Worm (Caenorhabditis elegans) whole organism, midembryonic: Measurements from ENCODE around the gene copd-1.

Experiments
- T22C8.4 ChIP-seq: fragments of 200-800 bp; sonication (Bioruptor generic); IDR thresholded peaks from 2 replicates; pipeline ENCODE4 v1.3.6; 2022; ENCODE audit warnings: missing genetic modification characterization, missing compliant biosample characterization
- cog-1 ChIP-seq: sonication (generic microtip); optimal IDR thresholded peaks from 2 replicates; lab custom pipeline; 2016; ENCODE audit warnings: missing genetic modification characterization, missing compliant biosample characterization
- flt-1 ChIP-seq: fragments of 200-800 bp; sonication (Bioruptor generic); IDR thresholded peaks from 2 replicates; pipeline ENCODE4 v1.3.6; 2022; ENCODE audit warnings: missing genetic modification characterization, missing compliant biosample characterization
- klf-2 ChIP-seq: fragments of 200-800 bp; sonication (Bioruptor generic); conservative IDR thresholded peaks from 2 replicates; pipeline ENCODE4 v1.3.6; 2022; ENCODE audit warnings: missing genetic modification reagents, missing genetic modification characterization, missing compliant biosample characterization
- med-1 ChIP-seq: sonication (generic microtip); optimal IDR thresholded peaks from 2 replicates; lab custom pipeline; 2017; ENCODE audit warnings: missing genetic modification characterization, mild to moderate bottlenecking, missing compliant biosample characterization, antibody characterized with exemption, missing genetic modification reagents; ENCODE audit not compliant: insufficient read depth
- ref-1 ChIP-seq: fragments of 200-800 bp; sonication (Bioruptor generic); conservative IDR thresholded peaks from 2 replicates; pipeline ENCODE4 v1.3.6; 2022; ENCODE audit warnings: missing genetic modification reagents, missing genetic modification characterization, missing compliant biosample characterization
- tab-1 ChIP-seq: fragments of 200-800 bp; sonication (Bioruptor generic); IDR thresholded peaks from 2 replicates; pipeline ENCODE4 v1.3.6; 2022; ENCODE audit warnings: missing genetic modification characterization, missing compliant biosample characterization
- ztf-23 ChIP-seq: fragments of 200-800 bp; sonication (Bioruptor generic); IDR thresholded peaks from 2 replicates; pipeline ENCODE4 v1.3.6; 2022; ENCODE audit warnings: missing genetic modification reagents, missing genetic modification characterization, missing compliant biosample characterization
- ztf-29 ChIP-seq: fragments of 200-800 bp; sonication (Bioruptor generic); IDR thresholded peaks from 2 replicates; pipeline ENCODE4 v1.3.6; 2022; ENCODE audit warnings: missing genetic modification reagents, missing genetic modification characterization, missing compliant biosample characterization

Gene copd-1

ce11 chrIII:6605442-6605992 is 19.3 kb downstream of the copd-1 start:
- TF ChIP-seq ref-1 (GFP tag; lab: Robert Waterston, UW): no peak
- no peak for TF ChIP-seq cog-1
- TF ChIP-seq flt-1: no peak
- no peak for TF ChIP-seq ztf-23
- TF ChIP-seq ztf-29 (GFP tag; lab: Robert Waterston, UW): no peak
- TF ChIP-seq klf-2: no peak
- TF ChIP-seq tab-1 (GFP tag; lab: Robert Waterston, UW): no peak
- no peak for TF ChIP-seq med-1
- TF ChIP-seq T22C8.4: no peak

DNA sequence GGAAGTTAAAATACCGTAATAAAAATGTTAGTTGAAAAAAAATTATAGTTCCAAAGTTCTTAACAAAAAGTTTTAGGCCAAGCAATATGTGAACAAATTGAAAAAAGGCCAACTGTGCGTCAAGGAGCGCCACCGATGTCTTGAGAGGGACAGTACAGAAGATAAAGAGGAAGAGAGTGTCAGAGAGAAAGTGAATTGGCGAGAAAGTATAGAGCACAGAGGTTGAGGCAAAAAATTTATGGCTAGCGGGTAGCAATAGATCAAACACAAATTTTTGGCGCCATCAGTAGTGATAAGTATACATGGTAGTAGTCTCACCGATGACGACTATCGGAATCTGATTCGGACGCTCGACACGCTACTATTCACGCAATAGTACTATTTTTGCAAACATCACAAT is 20.5 kb downstream of the copd-1 start:
- TF ChIP-seq med-1: no peak
- no peak for TF ChIP-seq ztf-23
- TF ChIP-seq tab-1 (GFP tag; lab: Robert Waterston, UW): no peak
- TF ChIP-seq T22C8.4: no peak
- TF ChIP-seq ref-1 (GFP tag; lab: Robert Waterston, UW): no peak
- TF ChIP-seq klf-2: no peak
- TF ChIP-seq ztf-29 (GFP tag; lab: Robert Waterston, UW): no peak
- TF ChIP-seq flt-1: no peak
- TF ChIP-seq cog-1: no peak

ce11 chrIII:6603185-6603584 is 21.6 kb downstream of the copd-1 start:
- TF ChIP-seq tab-1 (GFP tag; lab: Robert Waterston, UW) (no peak), med-1 (no peak), ref-1 (GFP tag; lab: Robert Waterston, UW) (no peak), flt-1 (no peak), ztf-23 (no peak), klf-2 (no peak), T22C8.4 (no peak), ztf-29 (GFP tag; lab: Robert Waterston, UW) (no peak), cog-1 (no peak)

DNA sequence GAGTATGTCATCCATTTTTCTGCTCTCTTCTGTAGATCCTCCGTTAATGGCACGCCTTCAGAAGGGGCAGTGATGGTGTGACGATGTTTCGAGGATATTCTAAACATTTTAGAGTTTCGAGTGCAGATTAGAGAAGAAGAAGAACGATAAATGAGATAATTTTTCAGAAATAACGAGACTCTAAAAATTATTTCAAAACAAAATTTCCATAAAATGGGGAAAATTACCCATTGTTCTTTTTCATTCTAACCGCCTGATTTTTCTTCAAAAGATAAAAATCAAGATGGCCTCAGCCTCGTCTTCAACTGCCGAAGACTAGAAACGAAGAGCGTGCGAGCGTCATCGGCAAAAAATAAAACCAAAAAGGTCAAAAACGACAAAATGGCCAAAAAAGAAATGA is 23.7 kb downstream of the copd-1 start, which contains the start of gene let-765:
Gene let-765, minus strand, starts transcription at position 101 of the 400 bp plus-strand sequence.
- TF ChIP-seq cog-1 (no peak), ref-1 (GFP tag; lab: Robert Waterston, UW) (no peak), ztf-23 (no peak), ztf-29 (GFP tag; lab: Robert Waterston, UW) (no peak), T22C8.4 (no peak), klf-2 (no peak), flt-1 (no peak), tab-1 (GFP tag; lab: Robert Waterston, UW) (no peak), med-1 (no peak)

ce11 chrIII:6594069-6594468 is 30.7 kb downstream of the copd-1 start:
- TF ChIP-seq flt-1 (no peak), ref-1 (GFP tag; lab: Robert Waterston, UW) (no peak), med-1 (no peak), klf-2 (no peak), ztf-23 (no peak), T22C8.4 (no peak), tab-1 (GFP tag; lab: Robert Waterston, UW) (no peak), cog-1 (no peak)

DNA sequence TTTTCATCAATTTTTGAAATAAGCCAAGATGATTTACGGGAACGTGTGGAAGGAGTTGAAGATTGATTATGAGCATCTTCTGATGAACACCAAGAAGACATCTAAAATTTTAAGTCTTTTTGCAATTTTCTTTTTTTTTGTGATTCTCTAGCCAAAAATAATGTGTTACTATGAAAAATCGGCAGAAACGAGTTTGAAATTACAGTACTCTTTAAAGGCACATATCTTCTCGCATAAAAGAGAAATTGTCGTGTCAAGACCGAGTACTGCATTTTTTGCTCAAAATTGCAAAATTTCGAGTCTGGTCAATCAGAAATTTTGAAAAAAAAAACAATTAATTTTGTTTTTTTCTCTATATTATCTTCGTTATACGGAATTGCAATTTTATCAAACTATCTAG is 32.7 kb downstream of the copd-1 start, which contains the start of gene F20H11.1:
Gene F20H11.1, minus strand, starts transcription at position 101 of the 400 bp plus-strand sequence.
- TF ChIP-seq flt-1: no peak
- no peak for TF ChIP-seq ztf-23
- no peak for TF ChIP-seq med-1
- no peak for TF ChIP-seq ref-1 (GFP tag; lab: Robert Waterston, UW)
- no peak for TF ChIP-seq tab-1 (GFP tag; lab: Robert Waterston, UW)
- no peak for TF ChIP-seq cog-1
- TF ChIP-seq klf-2: no peak
- no peak for TF ChIP-seq ztf-29 (GFP tag; lab: Robert Waterston, UW)
- TF ChIP-seq T22C8.4: no peak

DNA sequence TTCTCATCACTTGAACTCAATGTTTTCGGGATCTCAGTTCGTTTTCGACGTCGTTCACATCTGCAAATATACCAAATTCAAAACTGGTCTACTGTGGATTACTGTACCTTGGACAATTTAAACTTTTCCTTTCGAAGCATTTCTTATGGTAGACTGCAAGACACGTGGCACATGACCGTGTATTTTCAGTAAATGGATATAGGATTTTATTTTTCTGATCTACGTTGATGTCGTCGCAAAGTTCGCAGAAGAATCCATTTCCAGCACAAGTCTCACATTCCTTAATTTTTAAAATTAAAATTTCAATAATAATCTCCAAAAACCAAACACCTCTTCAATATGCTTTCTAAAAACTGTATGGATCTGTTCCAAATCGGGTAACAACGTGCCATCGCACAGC is 35.3 kb downstream of the copd-1 start:
- TF ChIP-seq ztf-23 (no peak), ref-1 (GFP tag; lab: Robert Waterston, UW) (no peak), T22C8.4 (no peak), ztf-29 (GFP tag; lab: Robert Waterston, UW) (no peak), cog-1 (no peak), klf-2 (no peak), tab-1 (GFP tag; lab: Robert Waterston, UW) (no peak), med-1 (no peak), flt-1 (no peak)

DNA sequence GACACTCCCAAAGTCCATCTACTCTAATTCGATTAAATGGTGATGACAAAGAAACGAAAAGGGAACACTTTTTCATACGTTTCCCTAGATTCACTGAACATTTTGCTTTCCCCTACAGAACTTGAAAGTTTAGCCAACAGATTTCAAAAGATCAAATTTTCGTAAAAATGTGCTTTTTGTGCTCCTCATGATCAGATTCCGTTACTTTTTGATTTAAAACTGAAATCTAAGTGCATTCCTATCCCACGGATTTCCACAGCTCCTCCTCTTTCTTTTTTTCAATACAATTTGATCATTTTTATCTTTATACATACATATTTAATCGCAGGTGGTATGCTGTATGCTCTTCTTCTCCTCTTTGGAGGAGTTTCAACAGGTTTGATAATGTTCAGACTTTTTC is 37.2 kb downstream of the copd-1 start, which contains the start of gene ddo-3:
Gene ddo-3, plus strand, starts transcription at position 301 of the 400 bp plus-strand sequence.
- TF ChIP-seq tab-1 (GFP tag; lab: Robert Waterston, UW) (no peak), ztf-29 (GFP tag; lab: Robert Waterston, UW) (no peak), flt-1 (no peak), klf-2 (no peak), ztf-23 (no peak), ref-1 (GFP tag; lab: Robert Waterston, UW) (no peak), med-1 (no peak), cog-1 (no peak), T22C8.4 (no peak)

DNA sequence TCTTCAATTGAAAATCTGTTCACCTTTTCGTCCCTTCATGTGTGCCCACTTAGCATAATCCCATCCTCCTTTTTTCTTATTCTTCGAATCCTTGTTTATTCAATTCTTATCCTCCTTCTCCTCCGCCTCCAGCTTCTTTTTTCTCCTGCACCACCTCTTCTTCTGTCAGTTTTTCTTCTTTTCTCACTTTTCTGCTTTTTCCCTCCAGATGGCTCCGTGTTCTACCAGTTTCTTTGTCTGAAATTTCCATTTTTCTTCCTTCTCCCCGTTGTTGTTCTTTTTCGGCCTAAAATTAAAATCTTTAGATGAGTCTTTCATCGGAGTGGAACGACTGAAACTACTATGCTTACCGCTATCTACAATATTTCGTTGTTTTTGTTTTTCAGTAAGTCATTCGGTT is 43.2 kb downstream of the copd-1 start, which contains the start of gene acr-21:
Gene acr-21, plus strand, starts transcription at position 301 of the 400 bp plus-strand sequence.
- TF ChIP-seq T22C8.4 (no peak), med-1 (no peak), tab-1 (GFP tag; lab: Robert Waterston, UW) (no peak), cog-1 (no peak), flt-1 (no peak), ztf-23 (no peak), klf-2 (no peak), ztf-29 (GFP tag; lab: Robert Waterston, UW) (no peak), ref-1 (GFP tag; lab: Robert Waterston, UW) (no peak)

DNA sequence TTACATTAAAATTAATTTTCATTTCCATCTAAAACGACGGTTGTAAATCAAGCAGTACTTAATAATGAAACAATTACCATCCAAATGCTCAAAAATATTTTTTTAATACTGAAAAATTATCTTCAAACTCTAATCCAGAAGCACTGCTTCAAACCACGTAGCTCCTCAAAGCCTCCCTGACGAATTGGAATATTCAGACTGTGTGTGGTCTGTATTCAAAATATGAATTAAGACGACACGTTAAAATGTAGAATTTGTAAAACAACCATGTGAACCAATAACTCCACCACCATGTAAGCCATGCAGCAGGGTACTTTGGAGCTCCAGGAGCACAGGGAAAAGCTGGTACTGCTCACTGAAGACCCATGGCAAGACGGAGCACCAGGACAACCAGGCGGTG is 45.4 kb downstream of the copd-1 start, which contains the start of gene F27B3.8:
Gene F27B3.8, plus strand, starts transcription at position 301 of the 400 bp plus-strand sequence.
- no peak for TF ChIP-seq ztf-29 (GFP tag; lab: Robert Waterston, UW)
- TF ChIP-seq T22C8.4: no peak
- no peak for TF ChIP-seq med-1
- no peak for TF ChIP-seq ref-1 (GFP tag; lab: Robert Waterston, UW)
- no peak for TF ChIP-seq tab-1 (GFP tag; lab: Robert Waterston, UW)
- no peak for TF ChIP-seq ztf-23
- TF ChIP-seq klf-2: no peak
- TF ChIP-seq flt-1: no peak
- no peak for TF ChIP-seq cog-1

DNA sequence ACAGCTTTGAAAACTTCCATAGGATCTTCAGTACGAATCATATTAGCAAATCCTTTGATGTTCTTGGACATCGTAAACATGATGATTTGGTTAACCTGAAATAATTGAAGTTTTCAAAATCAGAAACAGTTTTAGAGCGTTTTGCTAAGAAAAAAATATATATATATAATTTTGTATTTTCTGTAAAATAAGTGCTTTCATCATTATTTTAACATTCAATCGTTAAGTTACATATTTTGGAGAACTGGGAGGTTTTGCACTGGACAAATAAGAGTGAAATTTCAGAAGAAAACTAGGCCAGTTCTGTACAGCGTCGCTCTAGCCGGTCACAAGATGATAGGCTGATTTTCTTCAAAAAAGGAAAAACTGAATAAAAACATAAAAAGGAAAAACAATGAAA is 46.3 kb downstream of the copd-1 start, which contains the start of gene F27B3.6:
Gene F27B3.6, minus strand, starts transcription at position 101 of the 400 bp plus-strand sequence.
- TF ChIP-seq ztf-29 (GFP tag; lab: Robert Waterston, UW) (no peak), cog-1 (no peak), klf-2 (no peak), T22C8.4 (no peak), tab-1 (GFP tag; lab: Robert Waterston, UW) (no peak), med-1 (no peak), ztf-23 (no peak), ref-1 (GFP tag; lab: Robert Waterston, UW) (no peak), flt-1 (no peak)
